Fruit fly (Drosophila melanogaster): ENCODE measurements around the gene Ctr1A.
A peak's percentile ranks its signal among the peaks of the same experiment; 100 is the strongest.

Gene Ctr1A

dm6 chrX:6706570-6707306 lies 45.3 kb downstream of the Ctr1A start:
- TF ChIP-seq pad (GFP tag; optimal IDR thresholded peaks at IDR 0.05), result no peak
- TF ChIP-seq Crg-1 (GFP tag; optimal IDR thresholded peaks at IDR 0.05), result no peak
- TF ChIP-seq cic (GFP tag; optimal IDR thresholded peaks at IDR 0.05), result peak; percentile 67
- TF ChIP-seq kay (GFP tag; ENCODE audit: borderline replicate concordance), result no peak
- no peak for TF ChIP-seq Mnt (GFP tag; optimal IDR thresholded peaks at IDR 0.05)
- TF ChIP-seq bab1 (GFP tag; optimal IDR thresholded peaks at IDR 0.05), result peak; percentile 23

- TF ChIP-seq CG7045 (GFP tag; optimal IDR thresholded peaks at IDR 0.05), result no peak
- TF ChIP-seq Hr96 (GFP tag; optimal IDR thresholded peaks at IDR 0.05), result no peak
- TF ChIP-seq CG14711 (tag; optimal IDR thresholded peaks at IDR 0.05), result no peak
- no peak for TF ChIP-seq cic (GFP tag; optimal IDR thresholded peaks at IDR 0.05)
- TF ChIP-seq CG12768 (GFP tag; optimal IDR thresholded peaks at IDR 0.05), result no peak
- no peak for TF ChIP-seq CG5204 (GFP tag; optimal IDR thresholded peaks at IDR 0.05)
- no peak for TF ChIP-seq CG7101 (tag; optimal IDR thresholded peaks at IDR 0.05)
- no peak for TF ChIP-seq cnc (optimal IDR thresholded peaks at IDR 0.05)
- no peak for TF ChIP-seq Crg-1 (GFP tag; optimal IDR thresholded peaks at IDR 0.05)
- TF ChIP-seq CG33017 (tag; optimal IDR thresholded peaks at IDR 0.05), result no peak
- no peak for TF ChIP-seq CG1620 (GFP tag; optimal IDR thresholded peaks at IDR 0.05)
- TF ChIP-seq tj (GFP tag; optimal IDR thresholded peaks at IDR 0.05), result no peak
- TF ChIP-seq toe (GFP tag; optimal IDR thresholded peaks at IDR 0.05), result no peak
Observed at dm6 chrX:6708138-6708537, 46.7 kb downstream of the Ctr1A start.

dm6 chrX:6708580-6709199 lies 47.2 kb downstream of the Ctr1A start:
- peak; percentile 52 for TF ChIP-seq cic (GFP tag; optimal IDR thresholded peaks at IDR 0.05)
- TF ChIP-seq CG7101 (tag; optimal IDR thresholded peaks at IDR 0.05), result no peak

DNA sequence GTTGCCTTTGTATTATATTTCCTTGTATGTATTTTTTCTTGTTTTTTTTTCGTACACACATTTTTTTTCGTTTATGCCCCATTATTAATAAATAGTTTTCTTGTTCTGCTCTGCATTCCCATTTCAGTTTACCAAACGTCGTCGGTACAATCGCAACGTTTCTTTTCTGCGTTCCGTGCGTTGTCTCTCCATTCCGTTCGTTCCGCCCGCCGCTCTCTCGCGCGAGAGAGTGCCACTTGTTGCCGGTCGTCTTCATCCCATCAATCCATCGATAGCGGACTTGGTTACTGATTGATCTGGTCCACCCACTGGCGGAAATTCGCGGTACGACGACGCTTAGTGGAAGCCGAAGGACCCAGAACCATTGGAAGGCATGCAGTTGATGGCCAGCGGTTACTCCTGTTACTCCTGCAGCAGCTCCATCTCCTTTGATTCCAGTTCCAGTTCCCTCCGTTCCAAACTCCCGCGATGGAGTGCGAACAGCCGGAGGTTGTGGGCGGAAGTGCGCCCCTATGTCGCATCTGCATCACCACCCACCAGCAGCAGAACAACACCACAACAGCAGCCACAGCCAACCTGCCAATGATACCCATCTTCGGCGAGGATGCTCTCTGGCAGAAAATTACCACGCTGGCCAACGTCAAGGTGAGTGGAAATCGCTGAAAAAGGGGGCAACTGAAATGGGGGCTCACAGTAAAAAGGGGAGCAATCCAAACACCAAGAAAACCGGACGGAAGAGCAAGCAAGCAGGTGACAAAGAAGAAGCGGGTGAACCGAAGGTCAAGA lies 48.0 kb downstream of the Ctr1A start:
- TF ChIP-seq CG5204 (GFP tag; optimal IDR thresholded peaks at IDR 0.05) (no peak), CG7045 (GFP tag; optimal IDR thresholded peaks at IDR 0.05) (no peak), tj (GFP tag; optimal IDR thresholded peaks at IDR 0.05) (no peak), Mnt (GFP tag; optimal IDR thresholded peaks at IDR 0.05) (no peak), CG11617 (GFP tag; optimal IDR thresholded peaks at IDR 0.05) (no peak), CG12768 (GFP tag; optimal IDR thresholded peaks at IDR 0.05) (no peak), CG1620 (GFP tag; optimal IDR thresholded peaks at IDR 0.05) (no peak), ovo (GFP tag; optimal IDR thresholded peaks at IDR 0.05) (no peak), toe (GFP tag; optimal IDR thresholded peaks at IDR 0.05) (no peak)

DNA sequence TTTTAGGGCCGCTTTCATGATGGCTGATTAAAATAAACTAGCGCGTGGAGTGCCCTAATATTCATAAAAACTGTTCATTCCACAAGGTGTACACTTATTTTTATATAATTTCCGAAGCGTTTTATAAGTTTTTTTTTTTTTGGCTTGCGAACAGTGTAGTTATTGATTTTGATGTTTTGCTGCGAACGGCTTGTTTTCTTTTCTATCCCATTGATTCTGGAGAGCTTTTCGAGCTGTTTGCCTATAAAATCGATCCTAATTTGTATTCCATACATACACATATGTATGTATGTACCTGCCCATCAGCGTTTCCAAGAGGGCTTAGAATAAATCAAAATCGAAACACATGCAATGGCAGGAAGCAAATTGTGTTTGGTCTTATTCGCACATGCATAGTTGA lies 48.8 kb downstream of the Ctr1A start:
- no peak for TF ChIP-seq CG7045 (GFP tag; optimal IDR thresholded peaks at IDR 0.05)
- TF ChIP-seq kay (GFP tag; ENCODE audit: borderline replicate concordance), result peak; percentile 64

- peak; percentile 34 for TF ChIP-seq tj (GFP tag; optimal IDR thresholded peaks at IDR 0.05)
- TF ChIP-seq CG5204 (GFP tag; optimal IDR thresholded peaks at IDR 0.05), result no peak
Observed at dm6 chrX:6710665-6711064, 49.2 kb downstream of the Ctr1A start.

DNA sequence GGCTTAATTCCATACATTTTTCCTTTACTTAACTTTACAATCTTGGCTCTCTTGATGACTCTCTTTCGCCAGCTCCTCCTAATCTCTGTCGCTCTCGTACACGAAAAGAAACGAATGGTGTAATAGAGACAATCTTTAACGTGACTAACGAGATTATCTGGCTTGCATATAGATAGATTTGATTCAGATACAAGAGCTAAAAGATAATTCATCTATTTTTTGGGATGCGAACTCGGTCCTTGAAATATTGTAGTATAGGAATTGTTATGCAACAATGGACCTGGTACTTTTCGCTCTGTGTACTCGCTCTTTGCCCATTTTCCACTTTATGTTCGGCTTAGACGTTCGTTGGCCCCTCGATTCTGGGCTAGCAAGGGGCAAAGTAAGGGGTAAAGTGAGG lies 49.8 kb downstream of the Ctr1A start:
- no peak for TF ChIP-seq Mnt (GFP tag; optimal IDR thresholded peaks at IDR 0.05)
- TF ChIP-seq CG7045 (GFP tag; optimal IDR thresholded peaks at IDR 0.05), result peak; percentile 37
- TF ChIP-seq cnc (optimal IDR thresholded peaks at IDR 0.05), result no peak
- peak; percentile 63 for TF ChIP-seq CG12768 (GFP tag; optimal IDR thresholded peaks at IDR 0.05)
- peak; percentile 51 for TF ChIP-seq CG7101 (tag; optimal IDR thresholded peaks at IDR 0.05)
- peak; percentile 83 for TF ChIP-seq pad (GFP tag; optimal IDR thresholded peaks at IDR 0.05)
- TF ChIP-seq ovo (GFP tag; optimal IDR thresholded peaks at IDR 0.05), result no peak
- no peak for TF ChIP-seq cic (GFP tag; optimal IDR thresholded peaks at IDR 0.05)
- peak; percentile 40 for TF ChIP-seq CG11617 (GFP tag; optimal IDR thresholded peaks at IDR 0.05)
- peak; percentile 51 for TF ChIP-seq CG14711 (tag; optimal IDR thresholded peaks at IDR 0.05)
- peak; percentile 34 for TF ChIP-seq CG1620 (GFP tag; optimal IDR thresholded peaks at IDR 0.05)
- TF ChIP-seq tj (GFP tag; optimal IDR thresholded peaks at IDR 0.05), result peak; percentile 43
- peak; percentile 1 for TF ChIP-seq CG5204 (GFP tag; optimal IDR thresholded peaks at IDR 0.05)
- peak; percentile 53 for TF ChIP-seq bab1 (GFP tag; optimal IDR thresholded peaks at IDR 0.05)
- peak; percentile 45 for TF ChIP-seq CG33017 (tag; optimal IDR thresholded peaks at IDR 0.05)
- peak; percentile 1 for TF ChIP-seq toe (GFP tag; optimal IDR thresholded peaks at IDR 0.05)
- no peak for TF ChIP-seq kay (GFP tag; ENCODE audit: borderline replicate concordance)

All from whole organism, adult.